Fruit fly (Drosophila melanogaster): ENCODE data around the gene CG4069.

The CG4069 gene

DNA sequence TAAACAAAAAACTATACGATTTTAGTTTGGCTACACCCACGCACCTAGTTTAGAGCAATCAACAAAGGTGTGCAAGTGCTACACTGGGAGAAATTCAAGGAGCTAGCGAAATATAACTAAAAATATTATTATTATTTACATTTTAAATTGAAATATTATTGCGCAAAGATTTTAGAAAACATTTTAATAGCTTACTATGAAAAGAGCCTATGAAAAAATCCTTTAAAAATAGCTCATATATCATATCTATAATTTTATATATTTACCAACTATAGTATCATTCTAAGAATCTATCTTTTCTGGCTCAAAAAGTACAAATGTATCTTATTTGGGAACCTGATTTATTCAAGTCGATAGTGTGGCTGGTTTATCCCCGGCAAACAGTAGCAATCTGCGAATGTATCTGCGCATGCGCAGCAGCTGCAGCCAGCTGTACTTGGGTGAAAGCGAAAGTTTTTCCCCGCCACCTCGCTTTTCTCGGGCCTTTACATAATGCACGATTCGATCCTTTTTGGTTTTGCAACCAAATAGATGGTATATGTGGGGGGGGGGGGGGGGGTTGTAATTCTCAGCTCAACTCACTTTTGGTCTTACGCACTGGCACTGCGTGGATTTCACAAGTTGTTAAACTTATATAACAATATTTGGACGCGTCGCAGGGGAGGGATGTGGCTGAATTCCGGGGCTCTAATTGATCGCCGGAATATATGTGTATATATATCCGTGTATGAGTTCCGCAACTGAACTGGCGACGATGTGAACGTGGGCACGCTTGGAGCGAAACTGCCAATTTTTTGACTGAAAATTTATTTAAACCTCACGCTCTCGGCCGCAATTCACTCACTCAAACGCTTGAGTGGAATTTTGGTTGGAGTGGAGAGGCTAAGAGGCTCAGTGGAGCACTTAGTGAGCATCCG lies 40.4 kb downstream of the CG4069 start, which contains the start of gene CG10657 (continued):
- TF ChIP-seq otp (GFP tag; IDR thresholded peaks at IDR 0.05) (0 out of 3 replicates have a peak, but pooled peaks have one; percentile 21), CG4854 (GFP tag; optimal IDR thresholded peaks at IDR 0.05) (no peak), CG14667 (GFP tag; IDR thresholded peaks at IDR 0.05) (no peak), Hr51 (GFP tag; optimal IDR thresholded peaks at IDR 0.05) (no peak), wor (GFP tag; IDR thresholded peaks at IDR 0.05) (no peak), chinmo (GFP tag; IDR thresholded peaks at IDR 0.05; ENCODE audit: partially characterized antibody) (peak; percentile 84; the same call in 2 of the 4 replicates), CG14014 (GFP tag; IDR thresholded peaks at IDR 0.05) (no peak), Pdp1 (GFP tag; optimal IDR thresholded peaks at IDR 0.05) (peak in 1 of 2 experiments; percentile 92), CG10431 (GFP tag; optimal IDR thresholded peaks at IDR 0.05) (no peak), CG32767 (GFP tag; IDR thresholded peaks at IDR 0.05) (no peak), CG3065 (GFP tag; optimal IDR thresholded peaks at IDR 0.05) (no peak), TFAM (GFP tag; optimal IDR thresholded peaks at IDR 0.05) (no peak), sim (GFP tag; IDR thresholded peaks at IDR 0.05) (0 out of 2 replicates have a peak, but pooled peaks have one; percentile 32), Abd-B (GFP tag; optimal IDR thresholded peaks at IDR 0.05) (no peak), chm (GFP tag; IDR thresholded peaks at IDR 0.05) (peak; percentile 55; the same call in 1 of the 2 replicates), CG9215 (GFP tag; IDR thresholded peaks at IDR 0.05) (no peak), Opbp (GFP tag; IDR thresholded peaks at IDR 0.05; ENCODE audit: partially characterized antibody) (peak; percentile 55; the same call in 1 of the 3 replicates), CG13775 (GFP tag; optimal IDR thresholded peaks at IDR 0.05) (no peak), nmo (GFP tag; optimal IDR thresholded peaks at IDR 0.05) (no peak), CG14860 (GFP tag; IDR thresholded peaks at IDR 0.05; ENCODE audit: partially characterized antibody) (no peak), Gug (GFP tag; IDR thresholded peaks at IDR 0.05) (no peak), CG42726 (GFP tag; IDR thresholded peaks at IDR 0.05; ENCODE audit: partially characterized antibody) (no peak), nau (GFP tag; optimal IDR thresholded peaks at IDR 0.05) (no peak), CG18262 (tag; optimal IDR thresholded peaks at IDR 0.05) (no peak), CG12155 (GFP tag; optimal IDR thresholded peaks at IDR 0.05) (no peak), NC2β (GFP tag; optimal IDR thresholded peaks at IDR 0.05) (no peak), CG8478 (optimal IDR thresholded peaks at IDR 0.05) (no peak), dysf (GFP tag; IDR thresholded peaks at IDR 0.05) (peak; percentile 37; the same call in 1 of the 3 replicates), seq (GFP tag; IDR thresholded peaks at IDR 0.05) (no peak), Jarid2 (GFP tag; optimal IDR thresholded peaks at IDR 0.05) (peak; percentile 57), CG6813 (GFP tag; optimal IDR thresholded peaks at IDR 0.05) (no peak), vnd (GFP tag; IDR thresholded peaks at IDR 0.05; ENCODE audit: partially characterized antibody) (no peak), vfl (GFP tag; optimal IDR thresholded peaks at IDR 0.05) (no peak), Stat92E (GFP tag; optimal IDR thresholded peaks at IDR 0.05) (no peak), CG6654 (GFP tag; optimal IDR thresholded peaks at IDR 0.05) (no peak), ken (GFP tag; IDR thresholded peaks at IDR 0.05) (no peak), CG17359 (tag; optimal IDR thresholded peaks at IDR 0.05) (no peak), z (GFP tag; IDR thresholded peaks at IDR 0.05) (peak; percentile 96), dmrt99B (tag; optimal IDR thresholded peaks at IDR 0.05) (no peak), al (GFP tag; IDR thresholded peaks at IDR 0.05) (no peak), CG11247 (GFP tag; IDR thresholded peaks at IDR 0.05) (no peak), Mad (GFP tag; optimal IDR thresholded peaks at IDR 0.05) (no peak), Sox102F (GFP tag; optimal IDR thresholded peaks at IDR 0.05) (peak; percentile 4), PHDP (tag; optimal IDR thresholded peaks at IDR 0.05) (no peak), sr (GFP tag; IDR thresholded peaks at IDR 0.05) (peak; percentile 38; the same call in 1 of the 3 replicates), Awh (GFP tag; IDR thresholded peaks at IDR 0.05) (no peak), CG2678 (tag; optimal IDR thresholded peaks at IDR 0.05) (no peak), exex (tag; optimal IDR thresholded peaks at IDR 0.05) (no peak)
